Worm (Caenorhabditis elegans) whole organism, L1 larva: ENCODE results near the gene F32D8.14.

Experiments
- aly-2 ChIP-seq: fragments of 150-350 bp; optimal IDR thresholded peaks from 2 replicates; lab custom pipeline; 2014; ENCODE audit warnings: missing biosample characterization, missing genetic modification characterization
- lin-39 ChIP-seq: fragments of 150-350 bp; optimal IDR thresholded peaks from 2 replicates; lab custom pipeline; 2014; ENCODE audit warnings: missing biosample characterization, missing genetic modification reagents, missing genetic modification characterization
- nhr-11 ChIP-seq: fragments of 150-350 bp; optimal IDR thresholded peaks from 2 replicates; lab custom pipeline; 2014; ENCODE audit warnings: missing biosample characterization, missing genetic modification characterization
- snpc-4 ChIP-seq: fragments of 150-350 bp; optimal IDR thresholded peaks from 2 replicates; lab custom pipeline; 2014; ENCODE audit warnings: missing biosample characterization, missing genetic modification characterization
- unc-62 ChIP-seq: fragments of 150-350 bp; optimal IDR thresholded peaks from 2 replicates; lab custom pipeline; 2014; ENCODE audit warnings: missing biosample characterization, missing genetic modification reagents, missing genetic modification characterization

DNA sequence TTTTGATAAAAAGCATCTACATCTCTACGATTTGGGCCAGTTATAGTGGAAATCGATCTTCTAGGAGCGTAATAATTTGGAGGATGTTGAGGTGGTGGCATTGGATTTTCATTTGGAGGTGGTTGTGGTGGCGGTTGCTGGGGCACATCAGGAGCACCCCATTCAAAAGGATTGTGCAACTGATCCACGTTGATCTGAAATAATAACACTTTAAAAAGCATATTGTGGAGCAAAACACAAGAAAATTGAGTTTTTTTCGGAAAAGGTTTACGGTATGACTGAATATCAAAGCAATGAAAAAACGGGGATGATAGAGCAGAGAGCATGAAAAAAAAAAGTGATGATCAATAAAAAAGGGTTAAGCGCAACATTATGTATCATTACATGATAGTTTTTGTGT lies 29.0 kb downstream of the F32D8.14 start, which contains the start of gene saeg-1:
- TF ChIP-seq snpc-4 (tag; lab: Kevin White, UChicago), result no peak
- no peak for TF ChIP-seq unc-62 (GFP tag; lab: Kevin White, UChicago)
- TF ChIP-seq nhr-11 (tag; lab: Kevin White, UChicago), result no peak
- TF ChIP-seq lin-39, result no peak
- TF ChIP-seq aly-2 (tag; lab: Kevin White, UChicago), result no peak
